Worm (Caenorhabditis elegans): ENCODE data around the gene F35G12.12.

Gene F35G12.12

DNA sequence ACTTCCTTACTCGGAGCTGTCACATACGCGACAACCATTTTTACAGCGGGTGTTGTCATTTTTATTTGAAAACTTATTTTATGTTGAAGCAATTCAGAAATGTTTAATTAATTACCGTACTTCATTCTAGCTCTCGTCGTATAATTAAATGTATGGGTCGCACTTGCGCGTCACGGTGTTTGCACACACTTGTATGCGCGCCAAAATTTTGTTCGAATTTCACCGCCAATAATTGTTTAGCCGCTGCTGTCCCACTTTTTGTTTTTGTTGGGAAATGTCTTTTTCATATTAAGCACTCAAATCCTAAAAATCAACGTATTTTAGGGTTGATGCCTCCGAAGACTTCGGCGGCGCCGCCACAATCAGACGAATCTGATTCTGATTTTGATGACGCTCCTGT, 5.6 kb downstream of the F35G12.12 start, which contains the start of the genes F35G12.7 and smc-4 (continued):
- TF ChIP-seq efl-3 (GFP tag; optimal IDR thresholded peaks at IDR 0.05) = no peak
- no peak for TF ChIP-seq fos-1 (tag; optimal IDR thresholded peaks at IDR 0.05)
- TF ChIP-seq nhr-76 (tag; optimal IDR thresholded peaks at IDR 0.05) = no peak
- no peak for TF ChIP-seq blmp-1 (tag; optimal IDR thresholded peaks at IDR 0.05)
- TF ChIP-seq unc-130 (tag; optimal IDR thresholded peaks at IDR 0.05) = peak; percentile 71
- TF ChIP-seq unc-98 (GFP tag; IDR thresholded peaks at IDR 0.05) = no peak
- no peak for TF ChIP-seq pag-3 (tag; optimal IDR thresholded peaks at IDR 0.05; ENCODE audit: borderline replicate concordance, insufficient read depth)
- TF ChIP-seq ceh-88 (GFP tag; IDR thresholded peaks at IDR 0.05) = no peak
- peak; percentile 26 for TF ChIP-seq fkh-8 (tag; optimal IDR thresholded peaks at IDR 0.05)
- peak; percentile 79 for TF ChIP-seq mep-1 (tag; optimal IDR thresholded peaks at IDR 0.05)
- TF ChIP-seq ceh-90 (tag; optimal IDR thresholded peaks at IDR 0.05) = no peak
- no peak for TF ChIP-seq lir-3 (tag; optimal IDR thresholded peaks at IDR 0.05; ENCODE audit: poor library complexity)
- no peak for TF ChIP-seq ces-1 (GFP tag; optimal IDR thresholded peaks at IDR 0.05)
- TF ChIP-seq irx-1 (tag; optimal IDR thresholded peaks at IDR 0.05) = peak; percentile 46
- no peak for TF ChIP-seq tlp-1 (tag; optimal IDR thresholded peaks at IDR 0.05)
- TF ChIP-seq hpl-2 (GFP tag; optimal IDR thresholded peaks at IDR 0.05) = no peak
- peak; percentile 87 to 94 for TF ChIP-seq lin-35 (GFP tag; optimal IDR thresholded peaks at IDR 0.05)
- TF ChIP-seq ztf-11 (tag; optimal IDR thresholded peaks at IDR 0.05) = peak in 1 of 2 experiments; percentile 17
- no peak for TF ChIP-seq nhr-77 (tag; optimal IDR thresholded peaks at IDR 0.05)
- no peak for TF ChIP-seq elt-3 (tag; optimal IDR thresholded peaks at IDR 0.05)
- no peak for TF ChIP-seq sptf-1 (tag; optimal IDR thresholded peaks at IDR 0.05)
- no peak for TF ChIP-seq ceh-63 (GFP tag; optimal IDR thresholded peaks at IDR 0.05)
- TF ChIP-seq lin-13 (GFP tag; optimal IDR thresholded peaks at IDR 0.05) = peak; percentile 4
- TF ChIP-seq hlh-17 (GFP tag; optimal IDR thresholded peaks at IDR 0.05; ENCODE audit: borderline replicate concordance) = no peak
- TF ChIP-seq ceh-82 (tag; optimal IDR thresholded peaks at IDR 0.05) = peak in 2 of 3 experiments; percentile 35 to 47
- peak; percentile 58 for TF ChIP-seq nhr-85 (tag)
- TF ChIP-seq unc-86 (tag; optimal IDR thresholded peaks at IDR 0.05) = peak; percentile 6
- no peak for TF ChIP-seq alr-1 (tag; optimal IDR thresholded peaks at IDR 0.05; ENCODE audit: borderline replicate concordance)
- TF ChIP-seq skn-1 (tag; optimal IDR thresholded peaks at IDR 0.05) = no peak
- peak; percentile 81 to 89 for TF ChIP-seq efl-1 (optimal IDR thresholded peaks at IDR 0.05)
- peak; percentile 89 to 99 for TF ChIP-seq efl-1 (GFP tag; optimal IDR thresholded peaks at IDR 0.05 in 1 of 2)
- peak; percentile 77 for TF ChIP-seq snu-23 (GFP tag; optimal IDR thresholded peaks at IDR 0.05)
- no peak for TF ChIP-seq sup-37 (GFP tag; optimal IDR thresholded peaks at IDR 0.05)
- TF ChIP-seq ceh-8 (GFP tag; optimal IDR thresholded peaks at IDR 0.05) = peak; percentile 34
- no peak for TF ChIP-seq pax-3 (tag; optimal IDR thresholded peaks at IDR 0.05)
- TF ChIP-seq dsc-1 (tag; optimal IDR thresholded peaks at IDR 0.05) = peak; percentile 64
- no peak for TF ChIP-seq egl-27 (tag; optimal IDR thresholded peaks at IDR 0.05)
- peak; percentile 69 for TF ChIP-seq rnt-1 (tag; optimal IDR thresholded peaks at IDR 0.05)
- TF ChIP-seq ets-5 (GFP tag; IDR thresholded peaks at IDR 0.05) = no peak
- no peak for TF ChIP-seq sox-4 (tag; optimal IDR thresholded peaks at IDR 0.05)
- TF ChIP-seq mdl-1 (tag; optimal IDR thresholded peaks at IDR 0.05) = peak in 1 of 2 experiments; percentile 33

DNA sequence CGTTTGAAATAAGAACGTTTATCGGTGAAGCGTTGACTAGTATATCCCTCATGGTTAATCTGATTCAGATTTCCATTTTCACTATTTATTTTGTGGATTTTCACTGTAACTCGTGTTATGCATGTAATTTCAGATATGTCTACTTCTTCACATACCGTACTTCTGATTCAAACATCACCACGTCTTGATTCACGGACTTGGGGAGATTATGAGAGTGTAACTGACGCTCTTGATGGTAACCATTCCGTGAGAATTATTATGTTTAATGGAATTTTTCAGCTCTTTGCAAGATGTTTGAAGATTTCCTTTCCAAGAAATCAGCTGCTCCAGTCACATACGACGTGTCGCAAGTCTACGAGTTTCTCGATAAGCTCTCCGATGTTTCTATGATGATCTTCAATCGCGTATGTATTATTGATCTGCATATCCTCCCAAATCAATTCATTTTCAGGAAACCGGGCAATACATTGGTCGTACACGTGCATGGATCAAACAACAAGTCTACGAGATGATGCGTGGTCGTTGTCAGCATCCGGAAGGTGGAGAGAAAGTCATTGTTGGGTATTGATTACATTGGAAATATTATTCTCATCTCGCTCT, 11.6 kb downstream of the F35G12.12 start, which contains the start of gene erh-2:
Gene erh-2 (plus strand): TSS at position 134 of the 600 bp plus-strand sequence.
- TF ChIP-seq C04F5.9 (tag; optimal IDR thresholded peaks at IDR 0.05) (no peak), nhr-85 (tag) (peak; percentile 62), hpl-2 (GFP tag; optimal IDR thresholded peaks at IDR 0.05) (no peak)
